Worm (Caenorhabditis elegans): ENCODE data around the gene T13C5.3.

ce11 chrX:6155436-6155835 lies 22.9 kb upstream of the T13C5.3 start:
- no peak for TF ChIP-seq hlh-8 (tag; optimal IDR thresholded peaks at IDR 0.05)
- TF ChIP-seq ceh-22 (tag; optimal IDR thresholded peaks at IDR 0.05): no peak
- no peak for TF ChIP-seq ceh-19 (GFP tag; optimal IDR thresholded peaks at IDR 0.05)
- TF ChIP-seq nhr-11 (tag; optimal IDR thresholded peaks at IDR 0.05): no peak
- no peak for TF ChIP-seq ama-1 (optimal IDR thresholded peaks at IDR 0.05)
- TF ChIP-seq lin-11 (tag; optimal IDR thresholded peaks at IDR 0.05): no peak
- TF ChIP-seq fkh-10 (GFP tag; optimal IDR thresholded peaks at IDR 0.05): no peak
- TF ChIP-seq sox-4 (tag; optimal IDR thresholded peaks at IDR 0.05): no peak
- no peak for TF ChIP-seq ztf-16 (tag; optimal IDR thresholded peaks at IDR 0.05)

Measured in whole organism, late embryonic.